Worm (Caenorhabditis elegans) whole organism, young adult: ENCODE results near the gene lgc-47.

Experiments used
- K12H6.12 ChIP-seq: fragments of 200-800 bp; sonication (Bioruptor generic); optimal IDR thresholded peaks from 2 replicates; lab custom pipeline; 2018; ENCODE audit warnings: mild to moderate bottlenecking, missing genetic modification characterization, missing compliant biosample characterization
- madf-3 ChIP-seq: fragments of 200-800 bp; sonication (Bioruptor generic); IDR thresholded peaks from 2 replicates; pipeline ENCODE4 v1.3.6; 2022; ENCODE audit warnings: missing genetic modification reagents, missing genetic modification characterization, missing compliant biosample characterization
- mcd-1 ChIP-seq: fragments of 200-800 bp; sonication (Bioruptor generic); IDR thresholded peaks from 2 replicates; pipeline ENCODE4 v1.3.6; 2022; ENCODE audit warnings: missing genetic modification reagents, missing genetic modification characterization, missing compliant biosample characterization

The lgc-47 gene

ce11 chrX:9754537-9754936 is 52.9 kb downstream of the lgc-47 start (continued):
- no peak for TF ChIP-seq K12H6.12 (tag; lab: Kevin White, UChicago)
- TF ChIP-seq madf-3 (GFP tag; lab: Robert Waterston, UW): no peak
- TF ChIP-seq mcd-1 (GFP tag; lab: Robert Waterston, UW): no peak
